Worm (Caenorhabditis elegans) whole organism, young adult: ENCODE results near the gene dot-1.4.

Experiments
- B0019.2 ChIP-seq: fragments of 200-800 bp; sonication (Bioruptor generic); conservative IDR thresholded peaks from 2 replicates; pipeline ENCODE4 v1.3.6; 2022; ENCODE audit warnings: missing genetic modification reagents, missing genetic modification characterization, missing compliant biosample characterization
- B0035.1 ChIP-seq: sonication (generic microtip); optimal IDR thresholded peaks from 2 replicates; lab custom pipeline; 2016; ENCODE audit warnings: missing genetic modification characterization, mild to moderate bottlenecking, missing compliant biosample characterization, missing genotype, missing genetic modification reagents
- B0261.1 ChIP-seq: sonication (generic microtip); optimal IDR thresholded peaks from 2 replicates; lab custom pipeline; 2016; ENCODE audit warnings: mild to moderate bottlenecking, missing genetic modification characterization, moderate library complexity, missing compliant biosample characterization
- D2030.7 ChIP-seq: fragments of 200-800 bp; sonication (Bioruptor generic); IDR thresholded peaks from 2 replicates; pipeline ENCODE4 v1.3.6; 2022; ENCODE audit warnings: missing genetic modification reagents, missing genetic modification characterization, missing compliant biosample characterization
- F10E7.11 ChIP-seq: sonication (generic microtip); optimal IDR thresholded peaks from 2 replicates; lab custom pipeline; 2017; ENCODE audit warnings: mild to moderate bottlenecking, missing genetic modification characterization, moderate library complexity, missing compliant biosample characterization
- F37B4.10 ChIP-seq: fragments of 200-800 bp; sonication (Bioruptor generic); IDR thresholded peaks from 2 replicates; pipeline ENCODE4 v1.3.6; 2022; ENCODE audit warnings: missing genetic modification characterization, missing compliant biosample characterization
- F39B2.1 ChIP-seq: fragments of 200-800 bp; sonication (Bioruptor generic); IDR thresholded peaks from 2 replicates; pipeline ENCODE4 v1.3.6; 2022; ENCODE audit warnings: missing genetic modification reagents, missing genetic modification characterization, missing compliant biosample characterization
- F52B5.7 ChIP-seq: sonication (generic microtip); optimal IDR thresholded peaks from 2 replicates; lab custom pipeline; 2016; ENCODE audit warnings: mild to moderate bottlenecking, missing genetic modification characterization, missing compliant biosample characterization
- F55B11.4 ChIP-seq: sonication (generic microtip); optimal IDR thresholded peaks from 2 replicates; lab custom pipeline; 2016; ENCODE audit warnings: missing compliant biosample characterization, missing genetic modification characterization, borderline replicate concordance; ENCODE audit not compliant: insufficient read depth
- F57A8.1 ChIP-seq: fragments of 200-800 bp; sonication (Bioruptor generic); optimal IDR thresholded peaks from 2 replicates; lab custom pipeline; 2018; ENCODE audit warnings: mild to moderate bottlenecking, missing genetic modification characterization, moderate library complexity, missing compliant biosample characterization
- T07F8.4 ChIP-seq: sonication (generic microtip); optimal IDR thresholded peaks from 2 replicates; lab custom pipeline; 2016; ENCODE audit warnings: mild to moderate bottlenecking, missing genetic modification characterization, moderate library complexity, missing compliant biosample characterization
- T26A5.8 ChIP-seq: sonication (generic microtip); optimal IDR thresholded peaks from 2 replicates; lab custom pipeline; 2016; ENCODE audit warnings: missing genetic modification characterization, missing compliant biosample characterization
- Y67H2A.10 ChIP-seq: fragments of 200-800 bp; sonication (Bioruptor generic); conservative IDR thresholded peaks from 2 replicates; pipeline ENCODE4 v1.3.6; 2022; ENCODE audit warnings: missing genetic modification reagents, missing genetic modification characterization, missing compliant biosample characterization
- Y95B8A.8 ChIP-seq: fragments of 200-800 bp; sonication (Bioruptor generic); IDR thresholded peaks from 2 replicates; pipeline ENCODE4 v1.3.6; 2022; ENCODE audit warnings: missing genetic modification reagents, missing genetic modification characterization, missing compliant biosample characterization
- aptf-2 ChIP-seq: fragments of 200-800 bp; sonication (Bioruptor generic); conservative IDR thresholded peaks from 2 replicates; pipeline ENCODE4 v1.3.6; 2022; ENCODE audit warnings: missing genetic modification reagents, missing genetic modification characterization, missing compliant biosample characterization
- atf-7 ChIP-seq: sonication (generic microtip); optimal IDR thresholded peaks from 2 replicates; lab custom pipeline; 2017; ENCODE audit warnings: mild to moderate bottlenecking, missing genetic modification characterization, missing compliant biosample characterization
- attf-6 ChIP-seq: fragments of 200-800 bp; sonication (Bioruptor generic); IDR thresholded peaks from 2 replicates; pipeline ENCODE4 v1.3.6; 2022; ENCODE audit warnings: missing genetic modification reagents, missing genetic modification characterization, missing compliant biosample characterization
- ceh-100 ChIP-seq: fragments of 200-800 bp; sonication (Bioruptor generic); IDR thresholded peaks from 2 replicates; pipeline ENCODE4 v1.3.6; 2022; ENCODE audit warnings: missing genetic modification reagents, missing genetic modification characterization, missing compliant biosample characterization
- ceh-27 ChIP-seq: fragments of 200-800 bp; sonication (Bioruptor generic); optimal IDR thresholded peaks from 2 replicates; lab custom pipeline; 2018; ENCODE audit warnings: mild to moderate bottlenecking, missing genetic modification characterization, moderate library complexity, missing compliant biosample characterization
- ceh-40 ChIP-seq: fragments of 200-800 bp; sonication (Bioruptor generic); IDR thresholded peaks from 2 replicates; pipeline ENCODE4 v1.3.6; 2022; ENCODE audit warnings: missing genetic modification characterization, missing compliant biosample characterization
- ceh-91 ChIP-seq: fragments of 200-800 bp; sonication (Bioruptor generic); IDR thresholded peaks from 2 replicates; pipeline ENCODE4 v1.3.6; 2022; ENCODE audit warnings: missing genetic modification reagents, missing genetic modification characterization, missing compliant biosample characterization
- die-1 ChIP-seq: sonication (generic microtip); optimal IDR thresholded peaks from 2 replicates; lab custom pipeline; 2016; ENCODE audit warnings: missing genotype, mild to moderate bottlenecking, missing genetic modification characterization, missing compliant biosample characterization
- dox-1 ChIP-seq: fragments of 200-800 bp; sonication (Bioruptor generic); IDR thresholded peaks from 2 replicates; pipeline ENCODE4 v1.3.6; 2022; ENCODE audit warnings: missing genetic modification reagents, missing genetic modification characterization, missing compliant biosample characterization
- efl-1 ChIP-seq: fragments of 150-350 bp; optimal IDR thresholded peaks from 2 replicates; lab custom pipeline; 2014; ENCODE audit warnings: missing biosample characterization, missing genetic modification reagents, missing genetic modification characterization
- egrh-3 ChIP-seq: fragments of 200-800 bp; sonication (Bioruptor generic); IDR thresholded peaks from 2 replicates; pipeline ENCODE4 v1.3.6; 2022; ENCODE audit warnings: missing genetic modification reagents, missing genetic modification characterization, missing compliant biosample characterization
- ekl-4 ChIP-seq: fragments of 200-800 bp; sonication (Bioruptor generic); IDR thresholded peaks from 2 replicates; pipeline ENCODE4 v1.3.6; 2022; ENCODE audit warnings: missing genetic modification reagents, missing genetic modification characterization, missing compliant biosample characterization
- ets-4 ChIP-seq: fragments of 200-800 bp; sonication (Bioruptor generic); optimal IDR thresholded peaks from 2 replicates; lab custom pipeline; 2018; ENCODE audit warnings: mild to moderate bottlenecking, missing genetic modification characterization, missing compliant biosample characterization
- hlh-12 ChIP-seq: sonication (generic microtip); optimal IDR thresholded peaks from 2 replicates; lab custom pipeline; 2016; ENCODE audit warnings: missing genetic modification characterization, missing compliant biosample characterization
- hrde-1 ChIP-seq: sonication (generic microtip); optimal IDR thresholded peaks from 2 replicates; lab custom pipeline; 2016; ENCODE audit warnings: missing genetic modification characterization, mild to moderate bottlenecking, missing compliant biosample characterization, moderate library complexity, missing genotype, missing genetic modification reagents, borderline replicate concordance
- hsf-1 ChIP-seq: fragments of 200-800 bp; sonication (Bioruptor generic); IDR thresholded peaks from 2 replicates; pipeline ENCODE4 v1.3.6; 2022; ENCODE audit warnings: missing genetic modification reagents, missing genetic modification characterization, missing compliant biosample characterization
- lin-40 ChIP-seq: sonication (generic microtip); optimal IDR thresholded peaks from 2 replicates; lab custom pipeline; 2016; ENCODE audit warnings: missing genetic modification characterization, mild to moderate bottlenecking, missing compliant biosample characterization, missing genotype, missing genetic modification reagents
- madf-8 ChIP-seq: fragments of 200-800 bp; sonication (Bioruptor generic); conservative IDR thresholded peaks from 2 replicates; pipeline ENCODE4 v1.3.6; 2022; ENCODE audit warnings: missing genetic modification reagents, missing genetic modification characterization, missing compliant biosample characterization
- mcd-1 ChIP-seq: fragments of 200-800 bp; sonication (Bioruptor generic); IDR thresholded peaks from 2 replicates; pipeline ENCODE4 v1.3.6; 2022; ENCODE audit warnings: missing genetic modification reagents, missing genetic modification characterization, missing compliant biosample characterization
- mxl-1 ChIP-seq: sonication (generic microtip); optimal IDR thresholded peaks from 2 replicates; lab custom pipeline; 2016; ENCODE audit warnings: missing genetic modification characterization, missing compliant biosample characterization
- nfya-1 ChIP-seq: sonication (generic microtip); optimal IDR thresholded peaks from 2 replicates; lab custom pipeline; 2017; ENCODE audit warnings: antibody characterized with exemption, missing compliant biosample characterization, missing genetic modification characterization, borderline replicate concordance; ENCODE audit not compliant: insufficient read depth
- nhr-27 ChIP-seq: fragments of 200-800 bp; sonication (Bioruptor generic); optimal IDR thresholded peaks from 2 replicates; lab custom pipeline; 2018; ENCODE audit warnings: mild to moderate bottlenecking, missing genetic modification characterization, moderate library complexity, missing compliant biosample characterization
- pbrm-1 ChIP-seq: fragments of 200-800 bp; sonication (Bioruptor generic); IDR thresholded peaks from 2 replicates; pipeline ENCODE4 v1.3.6; 2022; ENCODE audit warnings: missing genetic modification reagents, missing genetic modification characterization, missing compliant biosample characterization
- rcor-1 ChIP-seq: fragments of 200-800 bp; sonication (Bioruptor generic); IDR thresholded peaks from 2 replicates; pipeline ENCODE4 v1.3.6; 2022; ENCODE audit warnings: missing genetic modification reagents, missing genetic modification characterization, missing compliant biosample characterization
- repo-1 ChIP-seq: sonication (generic microtip); optimal IDR thresholded peaks from 2 replicates; lab custom pipeline; 2017; ENCODE audit warnings: mild to moderate bottlenecking, missing genetic modification characterization, missing compliant biosample characterization
- sea-2 ChIP-seq: fragments of 200-800 bp; sonication (Bioruptor generic); IDR thresholded peaks from 2 replicates; pipeline ENCODE4 v1.3.6; 2022; ENCODE audit warnings: missing genetic modification characterization, missing compliant biosample characterization
- snpc-1.1 ChIP-seq: sonication (generic microtip); optimal IDR thresholded peaks from 2 replicates; lab custom pipeline; 2017; ENCODE audit warnings: missing genetic modification characterization, mild to moderate bottlenecking, missing compliant biosample characterization, antibody characterized with exemption, moderate library complexity, missing genotype, missing genetic modification reagents; ENCODE audit not compliant: insufficient read depth
- snpc-1.3 ChIP-seq: sonication (generic microtip); optimal IDR thresholded peaks from 2 replicates; lab custom pipeline; 2017; ENCODE audit warnings: missing genetic modification characterization, mild to moderate bottlenecking, missing compliant biosample characterization, antibody characterized with exemption, moderate library complexity, missing genotype, missing genetic modification reagents; ENCODE audit not compliant: insufficient read depth
- tbp1 ChIP-seq: fragments of 200-800 bp; sonication (Bioruptor generic); optimal IDR thresholded peaks from 2 replicates; lab custom pipeline; 2018; ENCODE audit warnings: mild to moderate bottlenecking, missing genetic modification characterization, missing compliant biosample characterization
- tbx-9 ChIP-seq: sonication (generic microtip); optimal IDR thresholded peaks from 2 replicates; lab custom pipeline; 2016; ENCODE audit warnings: borderline replicate concordance, missing genetic modification characterization, inconsistent platforms, missing compliant biosample characterization
- zfh-2 ChIP-seq: fragments of 200-800 bp; sonication (Bioruptor generic); conservative IDR thresholded peaks from 2 replicates; pipeline ENCODE4 v1.3.6; 2022; ENCODE audit warnings: missing genetic modification reagents, missing genetic modification characterization, missing compliant biosample characterization
- zim-3 ChIP-seq: sonication (generic microtip); optimal IDR thresholded peaks from 2 replicates; lab custom pipeline; 2017; ENCODE audit warnings: mild to moderate bottlenecking, missing genetic modification characterization, moderate library complexity, missing compliant biosample characterization
- ztf-22 ChIP-seq: fragments of 200-800 bp; sonication (Bioruptor generic); optimal IDR thresholded peaks from 2 replicates; lab custom pipeline; 2018; ENCODE audit warnings: mild to moderate bottlenecking, missing genetic modification characterization, moderate library complexity, missing compliant biosample characterization

Gene dot-1.4

DNA sequence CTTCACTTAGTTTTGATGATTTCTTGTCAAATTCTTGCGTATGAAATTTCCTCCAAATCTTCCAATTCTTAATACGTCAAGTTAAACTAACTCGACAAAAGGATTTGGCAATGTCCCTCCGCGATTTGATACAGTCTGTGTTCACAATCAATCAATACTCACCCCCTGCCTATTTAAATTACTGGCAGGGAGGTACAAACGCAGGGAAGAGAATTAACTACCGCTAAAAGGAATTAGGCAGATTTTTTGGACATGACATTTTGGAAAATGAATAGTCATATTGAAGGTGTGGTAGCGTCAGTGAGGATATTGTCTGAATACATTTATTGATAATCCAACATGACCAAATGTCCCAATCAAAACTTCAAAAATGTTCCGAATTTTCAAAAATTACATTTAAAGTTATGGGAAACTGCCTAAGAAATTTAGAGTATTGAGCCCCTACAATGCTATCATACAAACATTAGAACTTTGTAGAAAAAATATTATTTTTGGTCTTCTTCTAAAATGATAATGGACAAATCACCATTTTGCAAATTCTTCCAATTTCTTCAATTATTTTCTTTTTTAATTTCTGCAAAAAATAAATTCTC is 6.0 kb upstream of the dot-1.4 start (continued):
- TF ChIP-seq T07F8.4 (tag; lab: Kevin White, UChicago): peak; percentile 80
- peak; percentile 94 for TF ChIP-seq B0035.1 (tag; lab: Kevin White, UChicago)
- TF ChIP-seq sea-2 (GFP tag; lab: Robert Waterston, UW): 0 out of 2 replicates have a peak, but pooled peaks have one; percentile 49
- peak; percentile 98 for TF ChIP-seq dox-1
- peak; percentile 60 for TF ChIP-seq zim-3 (tag; lab: Kevin White, UChicago)
- peak; percentile 87 for TF ChIP-seq nhr-27 (tag; lab: Kevin White, UChicago)
- peak; percentile 93 for TF ChIP-seq F52B5.7 (tag; lab: Kevin White, UChicago)
- TF ChIP-seq egrh-3 (GFP tag; lab: Robert Waterston, UW): no peak
- peak; percentile 72; the same call in 1 of the 2 replicates for TF ChIP-seq Y95B8A.8
- TF ChIP-seq mcd-1 (GFP tag; lab: Robert Waterston, UW): peak; percentile 87
- peak; percentile 70; the same call in 1 of the 2 replicates for TF ChIP-seq ceh-100 (GFP tag; lab: Robert Waterston, UW)
- no peak for TF ChIP-seq aptf-2 (GFP tag; lab: Robert Waterston, UW)
- no peak for TF ChIP-seq F39B2.1 (GFP tag; lab: Robert Waterston, UW)
- peak; percentile 45 for TF ChIP-seq die-1 (tag; lab: Kevin White, UChicago)
- TF ChIP-seq ets-4 (GFP tag; lab: Kevin White, UChicago): peak; percentile 93
- TF ChIP-seq D2030.7 (GFP tag; lab: Robert Waterston, UW): no peak
- TF ChIP-seq Y67H2A.10 (GFP tag; lab: Robert Waterston, UW): no peak; the same call in 1 of the 2 replicates
- TF ChIP-seq tbx-9 (tag; lab: Kevin White, UChicago): no peak
- TF ChIP-seq snpc-1.3 (tag; lab: Kevin White, UChicago): peak; percentile 24
- no peak for TF ChIP-seq efl-1
- no peak for TF ChIP-seq nfya-1 (tag; lab: Kevin White, UChicago)
- peak; percentile 100 for TF ChIP-seq lin-40
- no peak for TF ChIP-seq attf-6
- TF ChIP-seq B0261.1 (tag; lab: Kevin White, UChicago): peak; percentile 65
- TF ChIP-seq mxl-1 (tag; lab: Kevin White, UChicago): no peak
- TF ChIP-seq F37B4.10 (GFP tag; lab: Robert Waterston, UW): 0 out of 2 replicates have a peak, but pooled peaks have one; percentile 94
- TF ChIP-seq T26A5.8 (tag; lab: Kevin White, UChicago): no peak
- TF ChIP-seq ceh-40 (GFP tag; lab: Robert Waterston, UW): 0 out of 2 replicates have a peak, but pooled peaks have one; percentile 67
- peak; percentile 18; the same call in 1 of the 2 replicates for TF ChIP-seq ceh-91 (GFP tag; lab: Robert Waterston, UW)
- TF ChIP-seq F10E7.11 (tag; lab: Kevin White, UChicago): peak; percentile 84
- peak; percentile 97 for TF ChIP-seq rcor-1 (GFP tag; lab: Robert Waterston, UW)
- no peak; the same call in 1 of the 2 replicates for TF ChIP-seq hsf-1
- peak; percentile 78 for TF ChIP-seq ztf-22
- TF ChIP-seq ceh-27 (GFP tag; lab: Kevin White, UChicago): peak; percentile 99
- peak; percentile 59 for TF ChIP-seq F57A8.1 (GFP tag; lab: Kevin White, UChicago)
- TF ChIP-seq zfh-2 (GFP tag; lab: Robert Waterston, UW): no peak
- TF ChIP-seq madf-8 (GFP tag; lab: Robert Waterston, UW): no peak
- no peak for TF ChIP-seq B0019.2
- TF ChIP-seq pbrm-1 (GFP tag; lab: Robert Waterston, UW): peak; percentile 93
- peak; percentile 80 for TF ChIP-seq tbp1
- TF ChIP-seq hrde-1: no peak
- TF ChIP-seq repo-1 (tag; lab: Kevin White, UChicago): peak; percentile 98
- no peak for TF ChIP-seq hlh-12
- TF ChIP-seq F55B11.4 (tag; lab: Kevin White, UChicago): no peak
- TF ChIP-seq ekl-4 (GFP tag; lab: Robert Waterston, UW): peak; percentile 91
- TF ChIP-seq atf-7: peak; percentile 98
- no peak for TF ChIP-seq snpc-1.1
